Fruit fly (Drosophila melanogaster) whole organism, embryonic: ENCODE measurements around the gene Shal.

Source experiments
- CG1024 ChIP-seq: fragments of 200-800 bp; sonication (Bioruptor generic); IDR thresholded peaks from 2 replicates; pipeline ENCODE4 v1.3.6; 2022; ENCODE audit warnings: missing biosample characterization, missing genetic modification characterization
- CG10654 ChIP-seq: fragments of 200-800 bp; sonication (Bioruptor generic); optimal IDR thresholded peaks from 2 replicates; lab custom pipeline; 2016; ENCODE audit warnings: missing biosample characterization, missing genetic modification characterization
- CG10979 ChIP-seq: fragments of 200-800 bp; sonication (Bioruptor generic); optimal IDR thresholded peaks from 2 replicates; lab custom pipeline; 2018; ENCODE audit warnings: missing biosample characterization, mild to moderate bottlenecking, missing genetic modification characterization, moderate library complexity
- CG12236 ChIP-seq: fragments of 200-800 bp; sonication (Bioruptor generic); optimal IDR thresholded peaks from 2 replicates; lab custom pipeline; 2016; ENCODE audit warnings: missing biosample characterization, missing genetic modification characterization
- CG1233 ChIP-seq: fragments of 200-800 bp; sonication (Bioruptor generic); optimal IDR thresholded peaks from 4 replicates; lab custom pipeline; 2018; ENCODE audit warnings: missing biosample characterization, mild to moderate bottlenecking, missing genetic modification characterization
- CG12391 ChIP-seq: fragments of 200-800 bp; sonication (Bioruptor generic); optimal IDR thresholded peaks from 3 replicates; lab custom pipeline; 2018; ENCODE audit warnings: missing biosample characterization, mild to moderate bottlenecking, missing genetic modification characterization, moderate library complexity
- CG13894 ChIP-seq: fragments of 200-800 bp; sonication (Bioruptor generic); optimal IDR thresholded peaks from 3 replicates; lab custom pipeline; 2018; ENCODE audit warnings: missing biosample characterization, mild to moderate bottlenecking, missing genetic modification characterization, moderate library complexity
- CG15269 ChIP-seq: fragments of 200-800 bp; sonication (Bioruptor generic); optimal IDR thresholded peaks from 2 replicates; lab custom pipeline; 2018; ENCODE audit warnings: missing biosample characterization, mild to moderate bottlenecking, missing genetic modification characterization, moderate library complexity
- CG15696 ChIP-seq: fragments of 200-800 bp; sonication (Bioruptor generic); optimal IDR thresholded peaks from 2 replicates; lab custom pipeline; 2019; ENCODE audit warnings: missing biosample characterization, mild to moderate bottlenecking, missing genetic modification characterization, moderate library complexity
- CG16779 ChIP-seq: fragments of 200-800 bp; sonication (Bioruptor generic); IDR thresholded peaks from 2 replicates; pipeline ENCODE4 v1.3.6; 2022; ENCODE audit warnings: missing biosample characterization, missing genetic modification characterization
- CG17568 ChIP-seq: fragments of 200-800 bp; sonication (Bioruptor generic); optimal IDR thresholded peaks from 2 replicates; lab custom pipeline; 2018; ENCODE audit warnings: missing biosample characterization, mild to moderate bottlenecking, missing genetic modification characterization, moderate library complexity
- CG17829 ChIP-seq: fragments of 200-800 bp; optimal IDR thresholded peaks from 2 replicates; lab custom pipeline; 2019; ENCODE audit warnings: missing biosample characterization, mild to moderate bottlenecking, missing genetic modification characterization, moderate library complexity
- CG32772 ChIP-seq: fragments of 200-800 bp; sonication (Bioruptor generic); IDR thresholded peaks from 2 replicates; pipeline ENCODE4 v1.3.6; 2022; ENCODE audit warnings: missing biosample characterization, missing genetic modification characterization
- CG33213 ChIP-seq: fragments of 200-800 bp; sonication (Bioruptor generic); optimal IDR thresholded peaks from 3 replicates; lab custom pipeline; 2016; ENCODE audit warnings: missing biosample characterization, missing genetic modification characterization
- CG33557 ChIP-seq: fragments of 200-800 bp; sonication (Bioruptor generic); optimal IDR thresholded peaks from 2 replicates; lab custom pipeline; 2019; ENCODE audit warnings: missing biosample characterization, mild to moderate bottlenecking, missing genetic modification characterization, moderate library complexity
- CG3847 ChIP-seq: fragments of 200-800 bp; sonication (Bioruptor generic); IDR thresholded peaks from 2 replicates; pipeline ENCODE4 v1.3.6; 2022; ENCODE audit warnings: missing biosample characterization, missing genetic modification characterization
- CG4424 ChIP-seq: fragments of 200-800 bp; sonication (Bioruptor generic); optimal IDR thresholded peaks from 3 replicates; lab custom pipeline; 2016; ENCODE audit warnings: missing biosample characterization, missing genetic modification characterization
- CG6854 ChIP-seq: fragments of 200-800 bp; sonication (Bioruptor generic); optimal IDR thresholded peaks from 3 replicates; lab custom pipeline; 2017; ENCODE audit warnings: missing biosample characterization, mild to moderate bottlenecking, missing genetic modification characterization
- CG8281 ChIP-seq: fragments of 200-800 bp; sonication (Bioruptor generic); optimal IDR thresholded peaks from 2 replicates; lab custom pipeline; 2018; ENCODE audit warnings: missing biosample characterization, mild to moderate bottlenecking, missing genetic modification characterization, moderate library complexity
- CG9609 ChIP-seq: fragments of 200-800 bp; sonication (Bioruptor generic); optimal IDR thresholded peaks from 3 replicates; lab custom pipeline; 2016; ENCODE audit warnings: missing biosample characterization, missing genetic modification characterization
- CrebB ChIP-seq: fragments of 200-800 bp; sonication (Bioruptor generic); optimal IDR thresholded peaks from 3 replicates; lab custom pipeline; 2018; ENCODE audit warnings: missing biosample characterization, mild to moderate bottlenecking, missing genetic modification characterization
- Deaf1 ChIP-seq: fragments of 200-800 bp; optimal IDR thresholded peaks from 3 replicates; lab custom pipeline; 2019; ENCODE audit warnings: missing biosample characterization, mild to moderate bottlenecking, missing genetic modification characterization, moderate library complexity
- Ets65A ChIP-seq: fragments of 200-800 bp; sonication (Bioruptor generic); peaks from one replicate; lab custom pipeline; 2016; ENCODE audit warnings: missing biosample characterization, missing genetic modification characterization
- Hand ChIP-seq: fragments of 200-800 bp; sonication (Bioruptor generic); optimal IDR thresholded peaks from 2 replicates; lab custom pipeline; 2017; ENCODE audit warnings: mild to moderate bottlenecking, missing biosample characterization, missing genetic modification reagents, missing genetic modification characterization
- Kr ChIP-seq: fragments of 200-800 bp; sonication (Bioruptor generic); optimal IDR thresholded peaks from 2 replicates; lab custom pipeline; 2017; ENCODE audit warnings: missing biosample characterization, mild to moderate bottlenecking, missing genetic modification characterization
- Lpt ChIP-seq: fragments of >200 bp; optimal IDR thresholded peaks from 2 replicates; lab custom pipeline; 2018; ENCODE audit warnings: missing biosample characterization, missing genetic modification characterization
- Mrtf ChIP-seq: fragments of 200-800 bp; sonication (Bioruptor generic); IDR thresholded peaks from 3 replicates; pipeline ENCODE4 v1.3.6; 2022; ENCODE audit warnings: missing biosample characterization, missing genetic modification characterization
- Nf-YC ChIP-seq: fragments of 200-800 bp; optimal IDR thresholded peaks from 3 replicates; lab custom pipeline; 2019; ENCODE audit warnings: missing biosample characterization, mild to moderate bottlenecking, missing genetic modification characterization, moderate library complexity
- Optix ChIP-seq: fragments of 200-800 bp; sonication (Bioruptor generic); IDR thresholded peaks from 3 replicates; pipeline ENCODE4 v1.3.6; 2022; ENCODE audit warnings: missing biosample characterization, missing genetic modification characterization
- Ravus ChIP-seq: fragments of 200-800 bp; sonication (Bioruptor generic); IDR thresholded peaks from 2 replicates; pipeline ENCODE4 v1.3.6; 2022; ENCODE audit warnings: missing biosample characterization, missing genetic modification characterization
- Vsx1 ChIP-seq: fragments of 200-800 bp; sonication (Bioruptor generic); optimal IDR thresholded peaks from 2 replicates; lab custom pipeline; 2017; ENCODE audit warnings: missing biosample characterization, mild to moderate bottlenecking, missing genetic modification characterization, missing genetic modification reagents
- aop ChIP-seq: fragments of 200-800 bp; sonication (Bioruptor generic); IDR thresholded peaks from 2 replicates; pipeline ENCODE4 v1.3.6; 2022; ENCODE audit warnings: missing biosample characterization, missing genetic modification characterization
- chinmo ChIP-seq: fragments of 200-800 bp; sonication (Bioruptor generic); IDR thresholded peaks from 4 replicates; pipeline ENCODE4 v1.3.6; 2022; ENCODE audit warnings: missing biosample characterization, missing genetic modification characterization; ENCODE audit not compliant: partially characterized antibody
- cwo ChIP-seq: fragments of 200-800 bp; sonication (Bioruptor generic); optimal IDR thresholded peaks from 3 replicates; lab custom pipeline; 2017; ENCODE audit warnings: missing biosample characterization, missing genetic modification characterization, mild to moderate bottlenecking, moderate library complexity, missing genetic modification reagents
- dati ChIP-seq: fragments of 200-800 bp; sonication (Bioruptor generic); IDR thresholded peaks from 2 replicates; pipeline ENCODE4 v1.3.6; 2022; ENCODE audit warnings: missing biosample characterization, missing genetic modification characterization
- eyg ChIP-seq: fragments of 200-800 bp; sonication (Bioruptor generic); optimal IDR thresholded peaks from 3 replicates; lab custom pipeline; 2016; ENCODE audit warnings: missing biosample characterization, missing genetic modification characterization
- fd102C ChIP-seq: fragments of 200-800 bp; sonication (Bioruptor generic); optimal IDR thresholded peaks from 2 replicates; lab custom pipeline; 2018; ENCODE audit warnings: missing biosample characterization, mild to moderate bottlenecking, missing genetic modification characterization, moderate library complexity
- ftz-f1 ChIP-seq: fragments of 200-800 bp; sonication (Bioruptor generic); optimal IDR thresholded peaks from 2 replicates; lab custom pipeline; 2016; ENCODE audit warnings: missing biosample characterization, missing genetic modification characterization
- gcm2 ChIP-seq: fragments of 200-800 bp; sonication (Bioruptor generic); optimal IDR thresholded peaks from 2 replicates; lab custom pipeline; 2016; ENCODE audit warnings: missing biosample characterization, missing genetic modification characterization
- lmd ChIP-seq: fragments of 200-800 bp; sonication (Bioruptor generic); IDR thresholded peaks from 2 replicates; pipeline ENCODE4 v1.3.6; 2022; ENCODE audit warnings: missing biosample characterization, missing genetic modification characterization
- luna ChIP-seq: fragments of 200-800 bp; sonication (Bioruptor generic); optimal IDR thresholded peaks from 2 replicates; lab custom pipeline; 2016; ENCODE audit warnings: missing biosample characterization, missing genetic modification characterization
- onecut ChIP-seq: fragments of 200-800 bp; sonication (Bioruptor generic); IDR thresholded peaks from 2 replicates; pipeline ENCODE4 v1.3.6; 2022; ENCODE audit warnings: missing biosample characterization, missing genetic modification characterization
- pfk ChIP-seq: fragments of 200-800 bp; sonication (Bioruptor generic); optimal IDR thresholded peaks from 2 replicates; lab custom pipeline; 2018; ENCODE audit warnings: missing biosample characterization, mild to moderate bottlenecking, missing genetic modification characterization, moderate library complexity
- sc ChIP-seq, 3 experiments: fragments of >200 bp in 2 of 3; fragments of 200-800 bp in 1 of 3; sonication (Bioruptor generic) in 1 of 3; optimal IDR thresholded peaks; 2 replicates in 2 of 3; 3 replicates in 1 of 3; lab custom pipeline; 2017; ENCODE audit warnings: mild to moderate bottlenecking in 1 of 3, missing biosample characterization in 1 of 3, missing genetic modification characterization in 1 of 3, missing genetic modification reagents in 1 of 3
- sens-2 ChIP-seq: fragments of 200-800 bp; sonication (Bioruptor generic); IDR thresholded peaks from 2 replicates; pipeline ENCODE4 v1.3.6; 2022; ENCODE audit warnings: missing biosample characterization, missing genetic modification characterization
- shn ChIP-seq: fragments of 200-800 bp; sonication (Bioruptor generic); optimal IDR thresholded peaks from 3 replicates; lab custom pipeline; 2016; ENCODE audit warnings: missing biosample characterization, missing genetic modification characterization
- slp2 ChIP-seq: fragments of 200-800 bp; sonication (Bioruptor generic); optimal IDR thresholded peaks from 2 replicates; lab custom pipeline; 2016; ENCODE audit warnings: missing biosample characterization, missing genetic modification characterization
- tio ChIP-seq: fragments of 200-800 bp; sonication (Bioruptor generic); optimal IDR thresholded peaks from 2 replicates; lab custom pipeline; 2017; ENCODE audit warnings: missing biosample characterization, missing genetic modification characterization, inconsistent platforms
- tup ChIP-seq: fragments of 200-800 bp; sonication (Bioruptor generic); optimal IDR thresholded peaks from 2 replicates; lab custom pipeline; 2016; ENCODE audit warnings: missing biosample characterization, mild to moderate bottlenecking, missing genetic modification characterization, moderate library complexity
- vnd ChIP-seq: fragments of 200-800 bp; sonication (Bioruptor generic); IDR thresholded peaks from 3 replicates; pipeline ENCODE4 v1.3.6; 2022; ENCODE audit warnings: missing biosample characterization, missing genetic modification characterization; ENCODE audit not compliant: partially characterized antibody

The Shal gene

dm6 chr3L:19580709-19581227, 3.6 kb downstream of the Shal start (continued):
- TF ChIP-seq CG12391 (tag; lab: Kevin White, UChicago) (no peak), CG15269 (no peak), Kr (GFP tag; lab: Kevin White, UChicago) (no peak), eyg (GFP tag; lab: Kevin White, UChicago) (no peak), gcm2 (GFP tag; lab: Kevin White, UChicago) (no peak), aop (no peak), sc (optimal IDR thresholded peaks at IDR 0.05; lab: Kevin White, UChicago) (no peak), sc (GFP tag; optimal IDR thresholded peaks at IDR 0.05; lab: Kevin White, UChicago) (no peak), vnd (GFP tag; lab: Robert Waterston, UW) (no peak), Ravus (GFP tag; lab: Robert Waterston, UW) (peak; percentile 10; the same call in 1 of the 2 replicates), cwo (no peak), CG10654 (GFP tag; lab: Kevin White, UChicago) (no peak), CG33557 (GFP tag; lab: Kevin White, UChicago) (no peak), CG16779 (GFP tag; lab: Robert Waterston, UW) (no peak), lmd (GFP tag; lab: Robert Waterston, UW) (no peak), Nf-YC (peak; percentile 67), luna (GFP tag; lab: Kevin White, UChicago) (no peak), CG13894 (tag; lab: Kevin White, UChicago) (peak; percentile 60), CG3847 (GFP tag; lab: Robert Waterston, UW) (no peak), Vsx1 (GFP tag; lab: Kevin White, UChicago) (no peak), chinmo (no peak), CG4424 (GFP tag; lab: Kevin White, UChicago) (no peak)

DNA sequence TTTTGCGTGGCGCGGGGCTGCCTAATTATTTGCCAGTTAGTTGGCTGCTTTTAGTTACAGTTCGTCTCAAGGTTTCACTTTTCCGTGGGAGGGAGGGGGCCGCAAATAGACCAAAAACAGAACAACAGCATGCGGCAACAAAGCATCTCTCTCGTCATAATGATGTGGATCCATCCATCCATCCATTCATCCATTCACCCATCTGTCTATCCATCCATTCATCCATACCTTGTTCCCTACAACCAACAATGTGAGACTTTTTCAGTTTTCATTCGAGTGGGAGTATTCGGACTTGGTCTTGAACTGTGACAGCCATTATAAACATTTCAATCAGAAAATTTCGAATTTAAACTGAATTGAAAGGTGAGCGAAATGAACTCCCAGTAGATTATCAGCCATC, 5.0 kb downstream of the Shal start:
- TF ChIP-seq CG12236 (no peak), Ets65A (GFP tag; lab: Kevin White, UChicago) (peak; percentile 16), Optix (no peak), pfk (GFP tag; lab: Kevin White, UChicago) (no peak), Kr (GFP tag; lab: Kevin White, UChicago) (no peak), Mrtf (GFP tag; lab: Robert Waterston, UW) (no peak), CG33213 (GFP tag; lab: Kevin White, UChicago) (no peak), sens-2 (GFP tag; lab: Robert Waterston, UW) (no peak), tio (GFP tag; lab: Kevin White, UChicago) (no peak), dati (GFP tag; lab: Robert Waterston, UW) (no peak), CG6854 (GFP tag; lab: Kevin White, UChicago) (no peak), CG32772 (no peak), CG17568 (GFP tag; lab: Kevin White, UChicago) (no peak), CG8281 (tag; lab: Kevin White, UChicago) (peak; percentile 98)

- TF ChIP-seq onecut (GFP tag; lab: Robert Waterston, UW) (no peak), slp2 (GFP tag; lab: Kevin White, UChicago) (peak; percentile 1), ftz-f1 (GFP tag; lab: Kevin White, UChicago) (peak; percentile 10), shn (peak; percentile 29), Hand (GFP tag; lab: Kevin White, UChicago) (no peak), tup (no peak), CG10979 (peak; percentile 20), Deaf1 (tag; lab: Kevin White, UChicago) (peak; percentile 8), CG1024 (peak; percentile 26; the same call in 1 of the 2 replicates), CG1233 (peak; percentile 46), CrebB (tag; lab: Kevin White, UChicago) (peak; percentile 57), CG17829 (tag; lab: Kevin White, UChicago) (no peak), Lpt (GFP tag; lab: Kevin White, UChicago) (no peak), CG15696 (peak; percentile 42), fd102C (GFP tag; lab: Kevin White, UChicago) (no peak), CG9609 (GFP tag; lab: Kevin White, UChicago) (no peak)
These were observed 8.7 kb downstream of the Shal start for dm6 chr3L:19575650-19576049.
